Fruit fly (Drosophila melanogaster): ENCODE data around the gene rols.

DNA sequence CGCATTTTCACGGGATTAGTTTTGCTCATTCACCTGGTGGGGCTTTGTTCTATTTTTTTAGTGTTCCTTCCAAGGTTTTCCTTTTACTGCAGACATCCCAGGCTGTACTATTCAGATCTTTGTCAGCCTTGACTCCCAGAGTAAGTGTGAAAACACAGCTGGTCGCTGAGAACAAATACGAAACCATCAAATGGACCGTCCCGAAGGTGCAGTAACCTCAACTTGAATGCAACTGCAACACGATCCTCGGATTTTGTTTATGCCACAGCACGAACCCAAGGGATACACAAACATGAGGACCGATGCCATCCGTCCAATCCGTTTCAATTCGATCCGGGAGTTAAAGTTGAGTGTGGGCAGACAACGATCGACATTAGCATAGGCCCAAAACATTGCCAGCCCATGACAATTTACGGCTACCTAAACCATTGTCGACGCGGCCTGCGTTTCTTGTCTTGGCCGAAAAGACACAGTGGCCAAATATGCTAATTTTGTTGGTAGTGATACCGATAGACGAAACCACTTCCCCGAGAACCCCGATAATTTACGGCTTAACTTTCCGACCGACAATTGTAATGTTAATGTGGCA lies 18.5 kb upstream of the rols start:
- TF ChIP-seq pan (optimal IDR thresholded peaks at IDR 0.05) (no peak), CG8478 (optimal IDR thresholded peaks at IDR 0.05) (no peak)

Data from whole organism.